Fruit fly (Drosophila melanogaster): ENCODE results near the gene CG12231.

Gene CG12231

DNA sequence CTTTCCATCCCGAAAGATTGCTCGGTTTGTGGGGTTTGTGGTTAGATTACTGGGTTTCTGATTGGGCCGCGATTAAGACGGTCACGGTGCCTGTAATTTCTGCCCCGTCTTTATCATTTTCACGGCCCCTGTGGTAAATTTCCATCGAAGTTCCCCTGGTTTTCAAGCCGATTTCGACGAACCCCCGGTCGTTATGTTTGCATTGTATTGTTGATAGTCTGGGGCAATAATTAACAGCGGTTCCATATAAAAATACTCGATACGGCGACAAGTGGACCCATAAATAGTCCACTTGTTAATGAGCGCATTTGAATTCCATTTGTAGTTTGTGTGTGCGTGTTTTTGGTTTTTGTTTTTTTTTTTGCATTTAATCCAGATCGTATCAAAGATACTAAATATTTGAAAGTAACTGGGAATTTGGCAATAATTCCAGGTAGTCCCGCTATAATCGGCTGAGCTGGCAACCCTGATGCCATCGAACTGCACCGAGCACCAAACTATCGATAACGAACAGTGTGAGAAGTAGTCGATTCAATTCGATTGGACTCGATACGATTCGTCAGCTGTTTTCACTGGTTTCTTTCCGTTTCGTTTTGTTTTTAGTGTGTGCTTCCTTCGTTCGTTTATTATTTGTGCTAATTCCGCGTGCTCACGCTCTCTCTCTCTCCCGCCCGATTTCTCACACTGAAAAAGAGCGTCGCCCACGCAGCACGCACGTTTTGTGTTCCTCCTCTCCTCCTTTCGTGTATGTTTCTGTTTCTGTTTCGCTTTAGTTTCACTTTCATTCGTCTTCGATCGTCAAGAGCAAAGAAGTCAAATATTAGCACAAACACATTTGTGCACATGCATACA lies 26.0 kb downstream of the CG12231 start (continued):
- TF ChIP-seq CG2116 (GFP tag; optimal IDR thresholded peaks at IDR 0.05) (peak; percentile 88), luna (GFP tag; optimal IDR thresholded peaks at IDR 0.05) (no peak), ro (GFP tag; IDR thresholded peaks at IDR 0.05) (no peak), danr (GFP tag; IDR thresholded peaks at IDR 0.05) (no peak), CG7745 (tag; optimal IDR thresholded peaks at IDR 0.05) (no peak), CG4360 (GFP tag; IDR thresholded peaks at IDR 0.05) (no peak), CG17359 (tag; optimal IDR thresholded peaks at IDR 0.05) (peak; percentile 11), CG7987 (GFP tag; optimal IDR thresholded peaks at IDR 0.05) (peak; percentile 72), CG7928 (GFP tag; optimal IDR thresholded peaks at IDR 0.05) (no peak), CG6765 (GFP tag; optimal IDR thresholded peaks at IDR 0.05) (no peak), CG12769 (tag; optimal IDR thresholded peaks at IDR 0.05) (no peak), gt (GFP tag; IDR thresholded peaks at IDR 0.05) (no peak), vnd (GFP tag; IDR thresholded peaks at IDR 0.05; ENCODE audit: partially characterized antibody) (peak; percentile 77), CG5180 (GFP tag; optimal IDR thresholded peaks at IDR 0.05) (no peak), mam (GFP tag; optimal IDR thresholded peaks at IDR 0.05) (peak; percentile 49), CG10147 (GFP tag; optimal IDR thresholded peaks at IDR 0.05) (no peak), ase (GFP tag; IDR thresholded peaks at IDR 0.05) (no peak), Hmr (GFP tag; optimal IDR thresholded peaks at IDR 0.05) (no peak), da (GFP tag; optimal IDR thresholded peaks at IDR 0.05) (peak; percentile 17), ERR (GFP tag; optimal IDR thresholded peaks at IDR 0.05) (peak; percentile 72), eve (GFP tag; optimal IDR thresholded peaks at IDR 0.05) (no peak), Mad (GFP tag; optimal IDR thresholded peaks at IDR 0.05) (peak; percentile 7), CG42726 (GFP tag; IDR thresholded peaks at IDR 0.05; ENCODE audit: partially characterized antibody) (peak; percentile 27; the same call in 1 of the 2 replicates), Oli (tag; optimal IDR thresholded peaks at IDR 0.05) (no peak), gsb (GFP tag; IDR thresholded peaks at IDR 0.05) (no peak), CG2120 (GFP tag; optimal IDR thresholded peaks at IDR 0.05) (peak; percentile 64), kni (GFP tag; optimal IDR thresholded peaks at IDR 0.05) (no peak), repo (GFP tag; optimal IDR thresholded peaks at IDR 0.05) (no peak), onecut (GFP tag; IDR thresholded peaks at IDR 0.05) (peak; percentile 32; the same call in 1 of the 2 replicates), ken (GFP tag; IDR thresholded peaks at IDR 0.05) (no peak), dm (GFP tag; optimal IDR thresholded peaks at IDR 0.05) (peak; percentile 36), Ets97D (GFP tag; optimal IDR thresholded peaks at IDR 0.05) (peak; percentile 74), CG5953 (GFP tag; IDR thresholded peaks at IDR 0.05) (no peak), jing (GFP tag; optimal IDR thresholded peaks at IDR 0.05) (no peak), Drgx (GFP tag; IDR thresholded peaks at IDR 0.05) (no peak), H2.0 (GFP tag; IDR thresholded peaks at IDR 0.05) (no peak), CG17802 (tag; optimal IDR thresholded peaks at IDR 0.05) (no peak), Atf-2 (GFP tag; optimal IDR thresholded peaks at IDR 0.05) (no peak), hkb (optimal IDR thresholded peaks at IDR 0.05) (no peak), hkb (GFP tag; IDR thresholded peaks at IDR 0.05) (0 out of 2 replicates have a peak, but pooled peaks have one; percentile 14), cas (GFP tag; IDR thresholded peaks at IDR 0.05) (no peak), ato (GFP tag; IDR thresholded peaks at IDR 0.05; ENCODE audit: partially characterized antibody) (peak; percentile 62; the same call in 1 of the 2 replicates), pros (GFP tag; optimal IDR thresholded peaks at IDR 0.05) (no peak), CG10565 (GFP tag; optimal IDR thresholded peaks at IDR 0.05) (no peak), MBD-R2 (GFP tag; IDR thresholded peaks at IDR 0.05) (peak; percentile 50; the same call in 1 of the 2 replicates), CG1602 (GFP tag; optimal IDR thresholded peaks at IDR 0.05) (no peak), Meics (GFP tag; optimal IDR thresholded peaks at IDR 0.05) (peak; percentile 22), Lhr (GFP tag; optimal IDR thresholded peaks at IDR 0.05) (peak; percentile 65), CG3407 (GFP tag; optimal IDR thresholded peaks at IDR 0.05) (no peak), dpn (GFP tag; optimal IDR thresholded peaks at IDR 0.05) (peak; percentile 40 to 57)
